Worm (Caenorhabditis elegans): ENCODE results near the gene M70.5.

ce11 chrIV:2322998-2323397, 47.6 kb upstream of the M70.5 start, which contains the start of gene nsy-4:
- TF ChIP-seq pes-1 (GFP tag; IDR thresholded peaks at IDR 0.05) (no peak), ama-1 (optimal IDR thresholded peaks at IDR 0.05) (no peak), aly-1 (tag; optimal IDR thresholded peaks at IDR 0.05) (no peak), tbx-11 (GFP tag; IDR thresholded peaks at IDR 0.05) (no peak), hnd-1 (tag; optimal IDR thresholded peaks at IDR 0.05) (no peak), tra-4 (tag; optimal IDR thresholded peaks at IDR 0.05) (no peak), F13C5.2 (tag; optimal IDR thresholded peaks at IDR 0.05) (no peak), ets-7 (tag; optimal IDR thresholded peaks at IDR 0.05) (no peak), flt-1 (GFP tag; IDR thresholded peaks at IDR 0.05) (no peak)
